Worm (Caenorhabditis elegans) whole organism, midembryonic: ENCODE data around the gene F53B7.7.
A peak's percentile ranks its signal among the peaks of the same experiment; 100 is the strongest.

Experiments used
- T22C8.4 ChIP-seq: fragments of 200-800 bp; sonication (Bioruptor generic); IDR thresholded peaks from 2 replicates; pipeline ENCODE4 v1.3.6; 2022; ENCODE audit warnings: missing genetic modification characterization, missing compliant biosample characterization
- cog-1 ChIP-seq: sonication (generic microtip); optimal IDR thresholded peaks from 2 replicates; lab custom pipeline; 2016; ENCODE audit warnings: missing genetic modification characterization, missing compliant biosample characterization
- flt-1 ChIP-seq: fragments of 200-800 bp; sonication (Bioruptor generic); IDR thresholded peaks from 2 replicates; pipeline ENCODE4 v1.3.6; 2022; ENCODE audit warnings: missing genetic modification characterization, missing compliant biosample characterization
- klf-2 ChIP-seq: fragments of 200-800 bp; sonication (Bioruptor generic); conservative IDR thresholded peaks from 2 replicates; pipeline ENCODE4 v1.3.6; 2022; ENCODE audit warnings: missing genetic modification reagents, missing genetic modification characterization, missing compliant biosample characterization
- med-1 ChIP-seq: sonication (generic microtip); optimal IDR thresholded peaks from 2 replicates; lab custom pipeline; 2017; ENCODE audit warnings: missing genetic modification characterization, mild to moderate bottlenecking, missing compliant biosample characterization, antibody characterized with exemption, missing genetic modification reagents; ENCODE audit not compliant: insufficient read depth
- ref-1 ChIP-seq: fragments of 200-800 bp; sonication (Bioruptor generic); conservative IDR thresholded peaks from 2 replicates; pipeline ENCODE4 v1.3.6; 2022; ENCODE audit warnings: missing genetic modification reagents, missing genetic modification characterization, missing compliant biosample characterization
- tab-1 ChIP-seq: fragments of 200-800 bp; sonication (Bioruptor generic); IDR thresholded peaks from 2 replicates; pipeline ENCODE4 v1.3.6; 2022; ENCODE audit warnings: missing genetic modification characterization, missing compliant biosample characterization
- ztf-23 ChIP-seq: fragments of 200-800 bp; sonication (Bioruptor generic); IDR thresholded peaks from 2 replicates; pipeline ENCODE4 v1.3.6; 2022; ENCODE audit warnings: missing genetic modification reagents, missing genetic modification characterization, missing compliant biosample characterization
- ztf-29 ChIP-seq: fragments of 200-800 bp; sonication (Bioruptor generic); IDR thresholded peaks from 2 replicates; pipeline ENCODE4 v1.3.6; 2022; ENCODE audit warnings: missing genetic modification reagents, missing genetic modification characterization, missing compliant biosample characterization

Gene F53B7.7

DNA sequence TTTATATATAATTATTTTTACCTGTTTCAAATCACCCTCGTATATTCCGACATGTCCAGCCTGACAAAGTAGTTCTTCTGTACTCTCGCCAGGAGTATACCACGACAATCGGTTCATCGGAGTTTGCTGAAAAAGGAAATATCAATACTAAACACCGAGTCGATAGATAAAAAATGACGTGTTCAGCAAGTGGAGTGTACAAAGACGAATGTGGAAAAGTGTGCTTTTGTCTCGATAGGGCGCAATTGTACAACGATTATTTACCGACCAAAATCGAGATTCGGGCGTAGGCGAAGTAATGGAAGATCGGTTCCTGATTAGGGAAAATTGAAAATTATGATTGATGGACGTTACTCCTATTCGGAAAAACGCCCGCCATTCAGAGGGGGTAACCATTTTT is 38.4 kb upstream of the F53B7.7 start, which contains the start of gene vps-36:
Gene vps-36, minus strand, starts transcription at position 126 of the 400 bp plus-strand sequence.
- TF ChIP-seq T22C8.4 (GFP tag; lab: Robert Waterston, UW) (no peak), cog-1 (tag; lab: Kevin White, UChicago) (no peak), tab-1 (GFP tag; lab: Robert Waterston, UW) (no peak), med-1 (GFP tag; lab: Kevin White, UChicago) (no peak), ztf-23 (GFP tag; lab: Robert Waterston, UW) (no peak), klf-2 (GFP tag; lab: Robert Waterston, UW) (no peak), ztf-29 (GFP tag; lab: Robert Waterston, UW) (no peak), ref-1 (GFP tag; lab: Robert Waterston, UW) (no peak), flt-1 (GFP tag; lab: Robert Waterston, UW) (no peak)

DNA sequence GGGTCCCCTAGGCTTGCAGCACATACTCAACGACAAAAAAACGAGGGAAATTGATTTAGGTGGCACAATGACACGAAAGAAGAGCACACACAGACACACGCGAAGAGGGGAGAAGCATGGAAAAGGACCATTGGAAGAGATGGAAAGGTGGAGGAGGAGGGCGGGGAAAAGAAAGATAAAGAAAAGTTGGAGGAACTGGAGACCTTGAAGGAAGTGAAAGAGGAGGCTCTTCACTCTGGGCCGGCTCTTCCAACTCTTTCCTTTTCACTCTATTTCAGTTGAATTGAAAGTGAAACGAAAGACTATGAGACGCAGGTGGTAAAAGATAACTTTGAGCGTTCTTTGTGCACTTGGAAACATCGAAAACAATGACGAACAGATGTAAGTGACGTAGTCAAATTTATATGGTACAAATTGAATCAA is 37.4 kb upstream of the F53B7.7 start:
- TF ChIP-seq tab-1 (GFP tag; lab: Robert Waterston, UW) (no peak), klf-2 (GFP tag; lab: Robert Waterston, UW) (no peak), ztf-23 (GFP tag; lab: Robert Waterston, UW) (peak; percentile 65), ref-1 (GFP tag; lab: Robert Waterston, UW) (no peak), flt-1 (GFP tag; lab: Robert Waterston, UW) (no peak)

DNA sequence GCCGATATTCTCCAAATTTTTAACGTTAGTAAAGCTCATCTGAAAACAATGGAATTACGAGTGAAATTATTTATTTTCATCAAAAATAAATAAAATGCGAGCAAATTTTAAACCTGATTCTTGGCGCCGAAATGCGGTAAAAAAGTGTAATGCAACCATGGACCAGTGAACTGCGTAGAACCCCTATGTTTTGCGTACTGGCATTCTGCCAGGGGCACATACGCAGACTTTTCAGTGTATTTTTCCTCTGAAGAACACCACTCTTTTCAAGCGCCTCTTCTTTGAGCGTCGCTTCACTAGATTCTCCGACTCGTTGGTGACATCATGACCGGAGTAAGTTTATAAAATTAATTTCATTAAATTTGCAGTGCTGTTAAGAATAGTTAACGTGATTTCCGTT is 33.4 kb upstream of the F53B7.7 start, which contains the start of the genes ctf-4 and eef-1G:
Gene ctf-4, minus strand, starts transcription at position 39 of the 400 bp plus-strand sequence.
Gene eef-1G, plus strand, starts transcription at position 219 of the 400 bp plus-strand sequence.
- no peak for TF ChIP-seq med-1 (GFP tag; lab: Kevin White, UChicago)
- TF ChIP-seq ztf-29 (GFP tag; lab: Robert Waterston, UW) = no peak
- TF ChIP-seq ref-1 (GFP tag; lab: Robert Waterston, UW) = no peak
- peak; percentile 69 for TF ChIP-seq flt-1 (GFP tag; lab: Robert Waterston, UW)
- no peak for TF ChIP-seq tab-1 (GFP tag; lab: Robert Waterston, UW)
- TF ChIP-seq T22C8.4 (GFP tag; lab: Robert Waterston, UW) = 0 out of 2 replicates have a peak, but pooled peaks have one; percentile 25
- no peak for TF ChIP-seq klf-2 (GFP tag; lab: Robert Waterston, UW)
- peak; percentile 100 for TF ChIP-seq ztf-23 (GFP tag; lab: Robert Waterston, UW)
- peak; percentile 86 for TF ChIP-seq cog-1 (tag; lab: Kevin White, UChicago)

DNA sequence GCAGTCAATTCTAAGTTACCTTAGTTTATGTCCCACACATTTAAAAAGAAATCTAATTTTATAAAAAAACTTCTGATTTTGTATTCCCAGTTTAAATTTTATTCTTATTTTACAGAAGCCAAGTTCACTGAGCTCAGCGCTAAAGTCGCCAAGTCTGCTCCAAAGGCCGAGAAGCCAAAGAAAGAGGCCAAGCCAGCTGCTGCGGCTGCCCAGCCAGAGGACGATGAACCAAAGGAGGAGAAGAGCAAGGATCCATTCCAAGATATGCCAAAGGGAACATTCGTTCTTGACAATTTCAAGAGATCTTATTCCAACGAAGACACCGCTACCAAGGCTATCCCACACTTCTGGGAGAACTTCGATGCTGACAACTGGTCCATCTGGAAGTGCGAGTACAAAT is 32.0 kb upstream of the F53B7.7 start:
- no peak for TF ChIP-seq klf-2 (GFP tag; lab: Robert Waterston, UW)
- TF ChIP-seq cog-1 (tag; lab: Kevin White, UChicago) = no peak
- no peak for TF ChIP-seq flt-1 (GFP tag; lab: Robert Waterston, UW)
- TF ChIP-seq ztf-23 (GFP tag; lab: Robert Waterston, UW) = no peak
- TF ChIP-seq ref-1 (GFP tag; lab: Robert Waterston, UW) = no peak
- TF ChIP-seq ztf-29 (GFP tag; lab: Robert Waterston, UW) = no peak
- TF ChIP-seq med-1 (GFP tag; lab: Kevin White, UChicago) = no peak
- TF ChIP-seq T22C8.4 (GFP tag; lab: Robert Waterston, UW) = no peak
- no peak for TF ChIP-seq tab-1 (GFP tag; lab: Robert Waterston, UW)

DNA sequence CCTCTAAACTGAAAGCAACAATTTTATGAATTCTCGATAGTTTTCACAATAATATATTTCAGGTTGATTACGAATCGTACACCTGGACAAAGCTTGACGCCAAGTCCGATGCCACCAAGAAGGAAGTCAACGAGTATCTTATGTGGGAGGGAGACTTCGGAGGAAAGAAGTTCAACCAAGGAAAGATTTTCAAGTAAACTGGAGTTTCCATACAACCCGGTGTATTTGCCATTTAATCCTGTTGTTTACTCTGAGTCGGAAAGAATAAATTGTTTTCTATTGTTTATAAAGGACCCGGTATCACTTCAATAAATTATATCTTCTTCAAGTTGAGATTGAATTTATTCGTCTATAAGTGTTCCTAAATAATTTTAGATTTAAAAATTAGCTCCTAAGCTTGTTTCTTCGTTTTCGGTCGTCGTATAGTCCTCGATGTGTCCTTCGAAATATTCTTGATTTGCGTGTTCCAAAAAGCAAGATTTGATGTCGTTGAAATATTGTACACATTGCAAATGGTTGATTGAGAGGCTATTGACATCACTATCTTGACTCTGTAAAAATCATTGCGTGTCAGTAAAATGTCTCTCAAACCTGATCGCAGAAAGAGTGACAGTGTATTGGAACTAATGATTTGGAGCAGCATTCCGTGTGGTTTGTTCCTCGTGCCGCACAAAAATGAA is 31.2 kb upstream of the F53B7.7 start:
- TF ChIP-seq klf-2 (GFP tag; lab: Robert Waterston, UW) = no peak
- TF ChIP-seq cog-1 (tag; lab: Kevin White, UChicago) = no peak
- TF ChIP-seq tab-1 (GFP tag; lab: Robert Waterston, UW) = no peak
- no peak for TF ChIP-seq T22C8.4 (GFP tag; lab: Robert Waterston, UW)
- no peak for TF ChIP-seq ztf-29 (GFP tag; lab: Robert Waterston, UW)
- TF ChIP-seq med-1 (GFP tag; lab: Kevin White, UChicago) = no peak
- no peak for TF ChIP-seq flt-1 (GFP tag; lab: Robert Waterston, UW)
- no peak for TF ChIP-seq ref-1 (GFP tag; lab: Robert Waterston, UW)
- TF ChIP-seq ztf-23 (GFP tag; lab: Robert Waterston, UW) = no peak

DNA sequence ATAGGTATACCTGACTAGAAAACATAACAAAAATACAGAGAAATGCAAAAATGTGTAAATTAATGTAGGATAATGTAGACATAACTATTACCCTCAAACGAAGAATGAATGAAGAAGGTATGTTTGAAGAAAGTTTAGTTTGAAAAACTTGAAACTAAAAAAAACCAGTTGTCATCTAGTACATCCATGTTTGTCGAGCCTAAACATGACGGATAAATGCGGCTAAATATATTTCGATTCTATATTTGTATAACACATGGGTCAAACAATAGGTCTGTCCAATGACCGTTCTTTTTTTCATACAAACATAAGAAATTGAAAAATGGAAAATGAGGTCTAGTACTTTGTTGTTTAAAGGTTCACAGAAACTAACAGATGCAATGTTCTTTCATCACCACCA is 28.8 kb upstream of the F53B7.7 start, which contains the start of gene F17C11.22:
Gene F17C11.22, minus strand, starts transcription at position 101 of the 400 bp plus-strand sequence.
- no peak for TF ChIP-seq ref-1 (GFP tag; lab: Robert Waterston, UW)
- TF ChIP-seq tab-1 (GFP tag; lab: Robert Waterston, UW) = no peak
- TF ChIP-seq T22C8.4 (GFP tag; lab: Robert Waterston, UW) = no peak
- no peak for TF ChIP-seq cog-1 (tag; lab: Kevin White, UChicago)
- TF ChIP-seq klf-2 (GFP tag; lab: Robert Waterston, UW) = no peak
- no peak for TF ChIP-seq ztf-29 (GFP tag; lab: Robert Waterston, UW)
- no peak for TF ChIP-seq med-1 (GFP tag; lab: Kevin White, UChicago)
- TF ChIP-seq ztf-23 (GFP tag; lab: Robert Waterston, UW) = no peak
- TF ChIP-seq flt-1 (GFP tag; lab: Robert Waterston, UW) = no peak

DNA sequence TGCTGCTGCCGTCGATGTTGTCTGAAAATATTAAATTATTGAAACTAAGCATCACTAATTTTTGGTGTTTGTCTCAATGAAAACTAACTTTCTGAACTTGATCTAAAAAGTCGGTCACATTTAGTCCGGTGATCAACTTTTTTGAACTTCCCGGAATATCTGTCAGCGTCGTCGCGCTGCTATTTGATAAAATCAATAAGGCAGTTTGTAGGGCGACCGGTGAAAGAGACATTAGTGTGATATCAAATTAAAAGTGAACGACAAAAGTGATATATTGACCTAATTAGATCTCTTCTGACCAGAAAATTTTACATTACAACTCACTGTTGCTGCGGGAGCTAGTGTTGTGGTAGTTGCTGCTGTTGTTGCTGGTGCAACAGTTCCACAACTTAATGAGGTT is 28.0 kb upstream of the F53B7.7 start:
- TF ChIP-seq ztf-23 (GFP tag; lab: Robert Waterston, UW) (no peak), cog-1 (tag; lab: Kevin White, UChicago) (no peak), T22C8.4 (GFP tag; lab: Robert Waterston, UW) (no peak), klf-2 (GFP tag; lab: Robert Waterston, UW) (no peak), flt-1 (GFP tag; lab: Robert Waterston, UW) (no peak), ref-1 (GFP tag; lab: Robert Waterston, UW) (no peak), ztf-29 (GFP tag; lab: Robert Waterston, UW) (no peak), tab-1 (GFP tag; lab: Robert Waterston, UW) (no peak), med-1 (GFP tag; lab: Kevin White, UChicago) (no peak)

DNA sequence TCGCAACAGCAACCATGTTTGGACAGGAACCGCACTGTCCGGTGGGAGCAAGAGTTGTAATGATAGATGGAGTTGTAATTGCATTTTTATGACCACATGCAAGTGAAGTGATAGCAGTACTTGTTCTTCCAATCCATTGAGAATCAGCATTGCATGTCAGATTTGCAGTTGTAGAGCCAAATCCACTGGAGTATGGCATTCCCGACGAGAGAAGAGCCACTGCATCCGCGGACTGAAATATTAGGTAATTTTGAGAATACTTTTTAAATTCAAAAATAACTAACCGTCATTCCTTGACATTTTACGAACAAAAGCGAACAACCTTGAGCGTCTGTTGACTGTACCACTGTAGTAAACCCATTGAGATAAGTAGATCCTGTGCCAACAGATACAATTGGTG is 23.8 kb upstream of the F53B7.7 start:
- no peak for TF ChIP-seq tab-1 (GFP tag; lab: Robert Waterston, UW)
- TF ChIP-seq T22C8.4 (GFP tag; lab: Robert Waterston, UW) = no peak
- no peak for TF ChIP-seq med-1 (GFP tag; lab: Kevin White, UChicago)
- no peak for TF ChIP-seq cog-1 (tag; lab: Kevin White, UChicago)
- TF ChIP-seq ztf-23 (GFP tag; lab: Robert Waterston, UW) = no peak
- no peak for TF ChIP-seq flt-1 (GFP tag; lab: Robert Waterston, UW)
- TF ChIP-seq ztf-29 (GFP tag; lab: Robert Waterston, UW) = no peak
- TF ChIP-seq ref-1 (GFP tag; lab: Robert Waterston, UW) = no peak
- no peak for TF ChIP-seq klf-2 (GFP tag; lab: Robert Waterston, UW)
